Fruit fly (Drosophila melanogaster) whole organism, embryonic: ENCODE results near the gene E2f1.

Source experiments
- Adf1 ChIP-seq: fragments of 200-800 bp; sonication (Bioruptor generic); IDR thresholded peaks from 2 replicates; pipeline ENCODE4 v1.3.6; 2022; ENCODE audit warnings: missing biosample characterization, missing genetic modification characterization
- Bgb ChIP-seq: fragments of 200-800 bp; sonication (Bioruptor generic); IDR thresholded peaks from 2 replicates; pipeline ENCODE4 v1.3.6; 2022; ENCODE audit warnings: missing biosample characterization, missing genetic modification characterization; ENCODE audit not compliant: partially characterized antibody
- C15 ChIP-seq: fragments of 200-800 bp; sonication (Bioruptor generic); IDR thresholded peaks from 3 replicates; pipeline ENCODE4 v1.3.6; 2022; ENCODE audit warnings: missing biosample characterization, missing genetic modification characterization
- CG10209 ChIP-seq: fragments of 200-800 bp; sonication (Bioruptor generic); optimal IDR thresholded peaks from 3 replicates; lab custom pipeline; 2017; ENCODE audit warnings: missing biosample characterization, mild to moderate bottlenecking, missing genetic modification characterization, missing genetic modification reagents
- CG10654 ChIP-seq: fragments of 200-800 bp; sonication (Bioruptor generic); optimal IDR thresholded peaks from 2 replicates; lab custom pipeline; 2016; ENCODE audit warnings: missing biosample characterization, missing genetic modification characterization
- CG11398 ChIP-seq: fragments of 200-800 bp; sonication (Bioruptor generic); optimal IDR thresholded peaks from 2 replicates; lab custom pipeline; 2016; ENCODE audit warnings: missing biosample characterization, missing genetic modification characterization
- CG11695 ChIP-seq: fragments of 200-800 bp; sonication (Bioruptor generic); IDR thresholded peaks from 3 replicates; pipeline ENCODE4 v1.3.6; 2022; ENCODE audit warnings: missing biosample characterization, missing genetic modification characterization
- CG12155 ChIP-seq: fragments of 200-800 bp; sonication (Bioruptor generic); optimal IDR thresholded peaks from 3 replicates; lab custom pipeline; 2016; ENCODE audit warnings: missing biosample characterization, missing genetic modification characterization
- CG1647 ChIP-seq: fragments of 200-800 bp; sonication (Bioruptor generic); optimal IDR thresholded peaks from 3 replicates; lab custom pipeline; 2016; ENCODE audit warnings: missing biosample characterization, missing genetic modification characterization
- CG16779 ChIP-seq: fragments of 200-800 bp; sonication (Bioruptor generic); IDR thresholded peaks from 2 replicates; pipeline ENCODE4 v1.3.6; 2022; ENCODE audit warnings: missing biosample characterization, missing genetic modification characterization
- CG16813 ChIP-seq: fragments of 200-800 bp; sonication (Bioruptor generic); IDR thresholded peaks from 3 replicates; pipeline ENCODE4 v1.3.6; 2022; ENCODE audit warnings: missing biosample characterization, missing genetic modification characterization; ENCODE audit not compliant: partially characterized antibody
- CG17359 ChIP-seq: fragments of 200-800 bp; sonication (Bioruptor generic); optimal IDR thresholded peaks from 3 replicates; lab custom pipeline; 2018; ENCODE audit warnings: missing biosample characterization, mild to moderate bottlenecking, missing genetic modification characterization, moderate library complexity
- CG18599 ChIP-seq: fragments of 200-800 bp; sonication (Bioruptor generic); optimal IDR thresholded peaks from 3 replicates; lab custom pipeline; 2017; ENCODE audit warnings: missing biosample characterization, missing genetic modification characterization, mild to moderate bottlenecking, moderate library complexity, missing genetic modification reagents
- CG31224 ChIP-seq: fragments of 200-800 bp; sonication (Bioruptor generic); IDR thresholded peaks from 2 replicates; pipeline ENCODE4 v1.3.6; 2022; ENCODE audit warnings: missing biosample characterization, missing genetic modification characterization
- CG32772 ChIP-seq: fragments of 200-800 bp; sonication (Bioruptor generic); IDR thresholded peaks from 2 replicates; pipeline ENCODE4 v1.3.6; 2022; ENCODE audit warnings: missing biosample characterization, missing genetic modification characterization
- CG5180 ChIP-seq: fragments of 200-800 bp; sonication (Bioruptor generic); optimal IDR thresholded peaks from 3 replicates; lab custom pipeline; 2017; ENCODE audit warnings: missing biosample characterization, missing genetic modification characterization, mild to moderate bottlenecking, moderate library complexity, missing genetic modification reagents
- CG6683 ChIP-seq: fragments of 200-800 bp; sonication (Bioruptor generic); optimal IDR thresholded peaks from 2 replicates; lab custom pipeline; 2017; ENCODE audit warnings: missing biosample characterization, mild to moderate bottlenecking, missing genetic modification characterization, missing genetic modification reagents
- CG6854 ChIP-seq: fragments of 200-800 bp; sonication (Bioruptor generic); optimal IDR thresholded peaks from 3 replicates; lab custom pipeline; 2017; ENCODE audit warnings: missing biosample characterization, mild to moderate bottlenecking, missing genetic modification characterization
- CG7271 ChIP-seq: fragments of 200-800 bp; sonication (Bioruptor generic); optimal IDR thresholded peaks from 2 replicates; lab custom pipeline; 2018; ENCODE audit warnings: missing biosample characterization, mild to moderate bottlenecking, missing genetic modification characterization, moderate library complexity
- CG7839 ChIP-seq: fragments of 200-800 bp; sonication (Bioruptor generic); optimal IDR thresholded peaks from 3 replicates; lab custom pipeline; 2018; ENCODE audit warnings: missing biosample characterization, mild to moderate bottlenecking, missing genetic modification characterization, moderate library complexity
- CG7963 ChIP-seq: fragments of 200-800 bp; sonication (Bioruptor generic); IDR thresholded peaks from 3 replicates; pipeline ENCODE4 v1.3.6; 2022; ENCODE audit warnings: missing biosample characterization, missing genetic modification characterization; ENCODE audit not compliant: partially characterized antibody
- CG8089 ChIP-seq: fragments of 200-800 bp; sonication (Bioruptor generic); optimal IDR thresholded peaks from 3 replicates; lab custom pipeline; 2016; ENCODE audit warnings: missing biosample characterization, missing genetic modification characterization
- CG8290 ChIP-seq, 3 experiments: fragments of 200-800 bp; sonication (Bioruptor generic); optimal IDR thresholded peaks; 2 replicates each; lab custom pipeline; 2016 to 2019; ENCODE audit warnings: missing biosample characterization in 3 of 3, missing genetic modification characterization in 3 of 3, mild to moderate bottlenecking in 2 of 3, moderate library complexity in 1 of 3
- H2.0 ChIP-seq: fragments of 200-800 bp; sonication (Bioruptor generic); IDR thresholded peaks from 2 replicates; pipeline ENCODE4 v1.3.6; 2022; ENCODE audit warnings: missing biosample characterization, missing genetic modification characterization
- Hr51 ChIP-seq, 2 experiments: fragments of 200-800 bp; sonication (Bioruptor generic); optimal IDR thresholded peaks; 2 replicates in 1 of 2; 3 replicates in 1 of 2; lab custom pipeline; 2016 to 2018; ENCODE audit warnings: missing biosample characterization in 2 of 2, missing genetic modification characterization in 2 of 2, mild to moderate bottlenecking in 1 of 2, moderate library complexity in 1 of 2
- Mrtf ChIP-seq: fragments of 200-800 bp; sonication (Bioruptor generic); IDR thresholded peaks from 3 replicates; pipeline ENCODE4 v1.3.6; 2022; ENCODE audit warnings: missing biosample characterization, missing genetic modification characterization
- NK7.1 ChIP-seq: fragments of 200-800 bp; sonication (Bioruptor generic); optimal IDR thresholded peaks from 3 replicates; lab custom pipeline; 2016; ENCODE audit warnings: missing biosample characterization, missing genetic modification characterization
- Nf-YC ChIP-seq: fragments of 200-800 bp; optimal IDR thresholded peaks from 3 replicates; lab custom pipeline; 2019; ENCODE audit warnings: missing biosample characterization, mild to moderate bottlenecking, missing genetic modification characterization, moderate library complexity
- NfI ChIP-seq: fragments of 200-800 bp; sonication (Bioruptor generic); optimal IDR thresholded peaks from 3 replicates; lab custom pipeline; 2018; ENCODE audit warnings: missing biosample characterization, mild to moderate bottlenecking, missing genetic modification characterization, moderate library complexity
- Side ChIP-seq: fragments of 200-800 bp; sonication (Bioruptor generic); optimal IDR thresholded peaks from 2 replicates; lab custom pipeline; 2016; ENCODE audit warnings: missing biosample characterization, missing genetic modification characterization
- Taf1 ChIP-seq: fragments of 200-800 bp; sonication (Bioruptor generic); IDR thresholded peaks from 2 replicates; pipeline ENCODE4 v1.3.6; 2022; ENCODE audit warnings: missing biosample characterization, missing genetic modification characterization
- Trl ChIP-seq, 3 experiments: fragments of >200 bp in 2 of 3; fragments of 200-800 bp in 1 of 3; sonication (Bioruptor generic) in 1 of 3; optimal IDR thresholded peaks; 2 replicates in 1 of 3; 3 replicates in 2 of 3; lab custom pipeline; 2016 to 2017; ENCODE audit warnings: missing biosample characterization in 1 of 3, missing genetic modification characterization in 1 of 3
- bsh ChIP-seq, 2 experiments: fragments of 200-800 bp; sonication (Bioruptor generic); optimal IDR thresholded peaks; 2 replicates each; lab custom pipeline; 2017 to 2018; ENCODE audit warnings: mild to moderate bottlenecking in 2 of 2, missing biosample characterization in 2 of 2, missing genetic modification characterization in 2 of 2, moderate library complexity in 1 of 2
- cas ChIP-seq: fragments of 200-800 bp; sonication (Bioruptor generic); IDR thresholded peaks from 2 replicates; pipeline ENCODE4 v1.3.6; 2022; ENCODE audit warnings: missing biosample characterization, missing genetic modification characterization
- caup ChIP-seq: fragments of 200-800 bp; sonication (Bioruptor generic); optimal IDR thresholded peaks from 3 replicates; lab custom pipeline; 2017; ENCODE audit warnings: missing biosample characterization, mild to moderate bottlenecking, missing genetic modification characterization, moderate library complexity; ENCODE audit not compliant: severe bottlenecking
- da ChIP-seq: fragments of 200-800 bp; sonication (Bioruptor generic); optimal IDR thresholded peaks from 2 replicates; lab custom pipeline; 2016; ENCODE audit warnings: missing biosample characterization, missing genetic modification characterization
- dan ChIP-seq: fragments of 200-800 bp; sonication (Bioruptor generic); IDR thresholded peaks from 2 replicates; pipeline ENCODE4 v1.3.6; 2022; ENCODE audit warnings: missing biosample characterization, missing genetic modification characterization
- fru ChIP-seq: fragments of >200 bp; optimal IDR thresholded peaks from 2 replicates; lab custom pipeline; 2017
- grau ChIP-seq: fragments of 200-800 bp; optimal IDR thresholded peaks from 3 replicates; lab custom pipeline; 2019; ENCODE audit warnings: missing biosample characterization, mild to moderate bottlenecking, missing genetic modification characterization, moderate library complexity
- gro ChIP-seq: fragments of 200-800 bp; sonication (Bioruptor generic); optimal IDR thresholded peaks from 2 replicates; lab custom pipeline; 2016; ENCODE audit warnings: missing biosample characterization, missing genetic modification characterization
- hbn ChIP-seq: fragments of 200-800 bp; sonication (Bioruptor generic); IDR thresholded peaks from 2 replicates; pipeline ENCODE4 v1.3.6; 2022; ENCODE audit warnings: missing biosample characterization, missing genetic modification characterization; ENCODE audit not compliant: partially characterized antibody
- ind ChIP-seq: fragments of 200-800 bp; sonication (Bioruptor generic); optimal IDR thresholded peaks from 3 replicates; lab custom pipeline; 2016; ENCODE audit warnings: missing biosample characterization, missing genetic modification characterization
- maf-S ChIP-seq: fragments of 200-800 bp; sonication (Bioruptor generic); optimal IDR thresholded peaks from 2 replicates; lab custom pipeline; 2016; ENCODE audit warnings: missing biosample characterization, missing genetic modification characterization
- p53 ChIP-seq: fragments of 200-800 bp; sonication (Bioruptor generic); optimal IDR thresholded peaks from 2 replicates; lab custom pipeline; 2016; ENCODE audit warnings: missing biosample characterization, missing genetic modification characterization
- pb ChIP-seq: fragments of 200-800 bp; sonication (Bioruptor generic); optimal IDR thresholded peaks from 3 replicates; lab custom pipeline; 2016; ENCODE audit warnings: missing biosample characterization, missing genetic modification characterization
- pita ChIP-seq: fragments of 200-800 bp; sonication (Bioruptor generic); optimal IDR thresholded peaks from 2 replicates; lab custom pipeline; 2017; ENCODE audit warnings: missing biosample characterization, mild to moderate bottlenecking, missing genetic modification characterization
- pnt ChIP-seq: fragments of 200-800 bp; sonication (Bioruptor generic); optimal IDR thresholded peaks from 3 replicates; lab custom pipeline; 2016; ENCODE audit warnings: missing biosample characterization, missing genetic modification characterization
- tna ChIP-seq: fragments of 200-800 bp; sonication (Bioruptor generic); IDR thresholded peaks from 2 replicates; pipeline ENCODE4 v1.3.6; 2022; ENCODE audit warnings: missing biosample characterization, missing genetic modification characterization; ENCODE audit not compliant: partially characterized antibody
- twi ChIP-seq: fragments of 200-800 bp; optimal IDR thresholded peaks from 2 replicates; lab custom pipeline; 2019; ENCODE audit warnings: missing biosample characterization, mild to moderate bottlenecking, missing genetic modification characterization, moderate library complexity

E2f1 gene

dm6 chr3R:21671636-21672035 lies 11.0 kb upstream of the E2f1 start, which contains the start of gene PolA1 (continued):
- TF ChIP-seq grau (tag; lab: Kevin White, UChicago): peak; percentile 40
- TF ChIP-seq CG17359 (tag; lab: Kevin White, UChicago): no peak
- TF ChIP-seq tna (GFP tag; lab: Robert Waterston, UW): no peak; the same call in 1 of the 2 replicates
- TF ChIP-seq Taf1 (GFP tag; lab: Robert Waterston, UW): 0 out of 2 replicates have a peak, but pooled peaks have one; percentile 27
- peak; percentile 39 for TF ChIP-seq CG8290 (GFP tag; optimal IDR thresholded peaks at IDR 0.05; lab: Kevin White, UChicago)
- no peak for TF ChIP-seq CG8290 (tag; optimal IDR thresholded peaks at IDR 0.05; lab: Kevin White, UChicago)
- peak; percentile 27; the same call in 1 of the 2 replicates for TF ChIP-seq CG31224 (GFP tag; lab: Robert Waterston, UW)
- peak; percentile 94 for TF ChIP-seq hbn
- no peak for TF ChIP-seq CG10209 (GFP tag; lab: Kevin White, UChicago)
- TF ChIP-seq Hr51 (GFP tag; optimal IDR thresholded peaks at IDR 0.05; lab: Kevin White, UChicago): peak in 1 of 2 experiments; percentile 38
- TF ChIP-seq CG11398 (GFP tag; lab: Kevin White, UChicago): peak; percentile 20
- no peak for TF ChIP-seq pita (GFP tag; lab: Kevin White, UChicago)
- TF ChIP-seq CG7839 (tag; lab: Kevin White, UChicago): no peak
- no peak for TF ChIP-seq da (GFP tag; lab: Kevin White, UChicago)
- TF ChIP-seq CG12155 (GFP tag; lab: Kevin White, UChicago): peak; percentile 3
- peak; percentile 44; the same call in 1 of the 2 replicates for TF ChIP-seq cas (GFP tag; lab: Robert Waterston, UW)
- no peak for TF ChIP-seq C15 (GFP tag; lab: Robert Waterston, UW)
- no peak for TF ChIP-seq Mrtf (GFP tag; lab: Robert Waterston, UW)
- TF ChIP-seq NfI (GFP tag; lab: Kevin White, UChicago): no peak
- peak; percentile 16; the same call in 1 of the 2 replicates for TF ChIP-seq CG32772 (GFP tag; lab: Robert Waterston, UW)
- peak; percentile 95 for TF ChIP-seq Bgb (GFP tag; lab: Robert Waterston, UW)
- peak; percentile 27; the same call in 1 of the 3 replicates for TF ChIP-seq CG11695 (GFP tag; lab: Robert Waterston, UW)
- TF ChIP-seq CG6854: no peak
- no peak for TF ChIP-seq CG7271 (tag; lab: Kevin White, UChicago)
- TF ChIP-seq gro (GFP tag; lab: Kevin White, UChicago): peak; percentile 64
- no peak for TF ChIP-seq NK7.1 (GFP tag; lab: Kevin White, UChicago)
- TF ChIP-seq CG10654 (GFP tag; lab: Kevin White, UChicago): peak; percentile 14
- TF ChIP-seq fru (lab: Kevin White, UChicago): no peak
- no peak for TF ChIP-seq CG18599 (GFP tag; lab: Kevin White, UChicago)
- no peak for TF ChIP-seq twi (tag; lab: Kevin White, UChicago)
- TF ChIP-seq pb (GFP tag; lab: Kevin White, UChicago): no peak
- TF ChIP-seq Side (GFP tag; lab: Kevin White, UChicago): peak; percentile 52
- TF ChIP-seq pnt (GFP tag; lab: Kevin White, UChicago): peak; percentile 6
- TF ChIP-seq CG16813 (GFP tag; lab: Robert Waterston, UW): peak; percentile 97
- no peak for TF ChIP-seq H2.0 (GFP tag; lab: Robert Waterston, UW)
- TF ChIP-seq bsh (GFP tag; optimal IDR thresholded peaks at IDR 0.05; lab: Kevin White, UChicago): no peak
- TF ChIP-seq CG7963 (GFP tag; lab: Robert Waterston, UW): peak; percentile 94
- no peak for TF ChIP-seq CG5180 (GFP tag; lab: Kevin White, UChicago)
- TF ChIP-seq p53 (GFP tag; lab: Kevin White, UChicago): peak; percentile 31
- peak; percentile 6 for TF ChIP-seq maf-S (GFP tag; lab: Kevin White, UChicago)
- TF ChIP-seq CG8089 (GFP tag; lab: Kevin White, UChicago): no peak
- no peak for TF ChIP-seq CG16779
- TF ChIP-seq Trl (optimal IDR thresholded peaks at IDR 0.05; lab: Kevin White, UChicago): no peak
- peak; percentile 19 for TF ChIP-seq Trl (GFP tag; optimal IDR thresholded peaks at IDR 0.05; lab: Kevin White, UChicago)
- peak; percentile 22 for TF ChIP-seq CG1647 (GFP tag; lab: Kevin White, UChicago)
- no peak for TF ChIP-seq CG6683
- TF ChIP-seq ind (GFP tag; lab: Kevin White, UChicago): peak; percentile 32
- TF ChIP-seq Nf-YC: peak; percentile 10
- TF ChIP-seq dan (GFP tag; lab: Robert Waterston, UW): no peak
- no peak for TF ChIP-seq Adf1 (GFP tag; lab: Robert Waterston, UW)
- peak; percentile 7 for TF ChIP-seq caup
